Fruit fly (Drosophila melanogaster): ENCODE results near the gene tsg.
A peak's percentile ranks its signal among the peaks of the same experiment; 100 is the strongest.

tsg gene

DNA sequence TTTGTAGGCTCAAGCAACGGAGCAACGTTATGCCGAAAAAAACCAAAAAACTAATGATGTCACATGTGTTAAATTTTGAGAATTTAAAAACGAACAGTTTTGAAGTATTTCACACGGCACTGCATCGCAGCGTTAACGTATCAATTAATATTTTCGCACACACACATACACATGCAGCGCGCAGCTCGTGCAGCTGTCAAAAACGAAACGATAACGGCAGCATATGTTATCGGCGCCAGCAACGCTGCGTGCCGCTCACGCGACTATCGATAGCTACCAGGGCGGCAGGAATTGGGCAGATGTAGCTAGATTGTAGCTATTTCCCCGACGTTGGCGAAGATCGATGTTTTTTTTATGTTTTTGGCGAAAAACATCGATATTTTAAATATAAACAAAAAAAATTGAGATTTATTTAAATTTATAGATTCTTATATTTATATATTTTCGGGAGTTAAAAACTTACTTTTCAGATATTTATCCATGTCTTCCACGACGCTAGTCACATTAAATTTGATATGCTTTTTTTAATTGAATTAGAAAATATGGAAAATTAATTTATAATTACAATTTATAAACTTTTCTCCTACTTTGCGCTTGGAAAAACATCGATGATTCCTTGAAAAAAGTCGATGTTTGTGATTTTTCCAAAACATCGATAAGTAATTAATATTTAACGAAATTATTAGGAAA lies 40.2 kb upstream of the tsg start, which contains the start of gene Usp7:
Usp7 (minus strand) TSS at position 208 of the 690 bp plus-strand sequence.
- no peak for TF ChIP-seq CG34406 (GFP tag; optimal IDR thresholded peaks at IDR 0.05)
- 0 out of 2 replicates have a peak, but pooled peaks have one; percentile 33 for TF ChIP-seq CG15336 (GFP tag; IDR thresholded peaks at IDR 0.05)
- peak; percentile 25 for TF ChIP-seq CG3032 (tag; optimal IDR thresholded peaks at IDR 0.05)
- peak; percentile 97 for TF ChIP-seq achi (GFP tag; optimal IDR thresholded peaks at IDR 0.05)
- TF ChIP-seq fd85E (GFP tag; optimal IDR thresholded peaks at IDR 0.05): no peak
- peak in 1 of 2 experiments; percentile 47 for TF ChIP-seq ss (GFP tag; optimal IDR thresholded peaks at IDR 0.05)
- TF ChIP-seq eg (GFP tag; IDR thresholded peaks at IDR 0.05): 0 out of 3 replicates have a peak, but pooled peaks have one; percentile 36
- TF ChIP-seq CG6854 (GFP tag; optimal IDR thresholded peaks at IDR 0.05): no peak
- TF ChIP-seq Eip78C (GFP tag): peak; percentile 67
- TF ChIP-seq CG11902 (GFP tag; optimal IDR thresholded peaks at IDR 0.05): no peak
- no peak for TF ChIP-seq pdm3 (GFP tag; optimal IDR thresholded peaks at IDR 0.05)

DNA sequence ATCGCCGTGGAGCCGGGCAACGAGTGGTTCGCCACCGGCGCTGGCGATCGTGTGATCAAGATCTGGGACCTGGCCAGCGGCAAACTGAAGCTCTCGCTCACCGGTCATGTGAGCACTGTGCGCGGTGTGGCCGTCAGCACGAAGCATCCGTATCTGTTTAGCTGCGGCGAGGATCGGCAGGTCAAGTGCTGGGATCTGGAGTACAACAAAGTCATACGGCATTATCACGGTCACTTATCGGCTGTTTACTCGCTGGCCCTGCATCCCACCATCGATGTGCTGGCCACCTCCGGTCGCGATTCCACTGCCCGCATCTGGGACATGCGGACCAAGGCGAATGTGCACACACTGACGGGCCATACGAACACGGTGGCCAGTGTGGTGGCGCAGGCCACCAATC lies 33.0 kb upstream of the tsg start:
- TF ChIP-seq svp (GFP tag) (peak; percentile 90), CG31627 (GFP tag; optimal IDR thresholded peaks at IDR 0.05) (no peak)

dm6 chrX:12020857-12021256 lies 32.1 kb upstream of the tsg start, which contains the start of gene Tango4:
TSS of gene Tango4 (plus strand) at chrX:12021068.
- TF ChIP-seq svp (GFP tag) (peak; percentile 29), fd85E (GFP tag; optimal IDR thresholded peaks at IDR 0.05) (no peak)

dm6 chrX:12018440-12019101 lies 29.8 kb upstream of the tsg start, which contains the start of gene Lsm12a:
TSS of gene Lsm12a (plus strand) at chrX:12018640.
- TF ChIP-seq CG6163 (GFP tag; IDR thresholded peaks at IDR 0.05) (0 out of 3 replicates have a peak, but pooled peaks have one; percentile 12), svp (GFP tag) (peak; percentile 47), Blimp-1 (GFP tag; optimal IDR thresholded peaks at IDR 0.05) (peak; percentile 88), CG11294 (GFP tag; IDR thresholded peaks at IDR 0.05) (no peak)

DNA sequence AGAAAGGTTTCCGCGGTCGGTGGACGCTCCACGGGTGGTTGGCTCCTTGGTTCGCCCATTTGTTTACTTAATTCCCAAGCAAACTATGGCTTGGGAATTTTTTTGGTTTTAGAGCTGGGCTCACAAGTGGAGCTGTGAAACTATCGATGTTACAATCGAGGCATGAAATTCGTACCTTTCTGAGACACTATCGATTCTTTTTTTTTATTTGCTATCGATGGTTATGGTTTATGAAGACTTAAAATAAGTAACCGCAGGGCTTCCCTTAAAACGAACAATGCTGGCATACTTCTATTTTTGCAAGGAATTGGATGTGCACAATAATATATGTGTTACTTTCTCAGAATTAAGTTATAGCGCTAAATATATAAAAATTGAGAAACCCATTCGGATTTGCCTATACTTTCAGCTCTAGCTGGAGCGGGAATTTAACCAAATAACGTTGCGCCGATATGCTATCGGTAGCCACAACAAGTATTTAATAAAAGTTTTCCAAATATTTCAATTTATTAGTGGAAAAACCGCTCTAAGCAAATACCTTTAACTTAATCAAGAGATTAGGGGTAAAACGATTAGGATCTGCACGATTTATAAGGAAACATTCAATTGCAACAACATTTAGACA lies 29.2 kb upstream of the tsg start, which contains the start of gene Chrac-16:
Chrac-16 (minus strand) TSS at position 147 of the 625 bp plus-strand sequence.
- peak; percentile 2 for TF ChIP-seq fkh (GFP tag; optimal IDR thresholded peaks at IDR 0.05)
- no peak for TF ChIP-seq CG4318 (GFP tag; optimal IDR thresholded peaks at IDR 0.05)
- TF ChIP-seq OdsH (GFP tag; optimal IDR thresholded peaks at IDR 0.05): no peak
- no peak for TF ChIP-seq Met (GFP tag; optimal IDR thresholded peaks at IDR 0.05)
- no peak for TF ChIP-seq eg (GFP tag; IDR thresholded peaks at IDR 0.05)
- no peak for TF ChIP-seq CG32006 (GFP tag; optimal IDR thresholded peaks at IDR 0.05)
- TF ChIP-seq CG7368 (GFP tag; optimal IDR thresholded peaks at IDR 0.05): no peak
- TF ChIP-seq Ets96B (tag; optimal IDR thresholded peaks at IDR 0.05): no peak
- TF ChIP-seq svp (GFP tag): peak; percentile 56

DNA sequence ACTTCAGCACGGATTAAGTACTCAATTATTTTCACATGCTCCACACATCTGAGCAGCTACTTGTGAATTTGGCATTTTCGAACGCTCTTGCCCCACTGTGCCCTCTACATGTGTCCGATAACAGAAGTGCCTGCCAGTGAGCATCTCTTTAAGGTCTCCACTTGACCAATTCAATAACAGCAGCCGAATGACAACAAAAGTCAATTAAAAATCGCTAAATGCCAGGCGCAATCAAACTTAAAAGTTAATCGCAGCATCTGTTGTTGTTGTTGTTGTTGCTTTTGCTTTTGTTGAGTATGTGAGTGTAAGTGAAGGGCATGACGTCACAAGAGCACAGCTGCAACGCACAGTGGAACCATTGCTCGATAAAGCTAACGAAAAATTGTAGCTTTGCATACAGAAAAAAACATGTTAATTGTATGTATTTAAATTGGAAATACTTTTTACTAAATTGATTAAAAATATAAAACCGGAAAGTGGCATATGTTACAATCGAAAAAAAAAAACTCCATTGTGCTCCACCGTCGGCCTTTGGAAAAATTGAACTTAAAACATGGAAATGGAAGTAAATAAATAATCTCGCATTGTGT lies 26.1 kb upstream of the tsg start:
- TF ChIP-seq CG6163 (GFP tag; IDR thresholded peaks at IDR 0.05): peak; percentile 78
- TF ChIP-seq Eip78C (GFP tag): peak; percentile 89
- TF ChIP-seq CG32006 (GFP tag; optimal IDR thresholded peaks at IDR 0.05): peak; percentile 56
- peak; percentile 37 for TF ChIP-seq spab (GFP tag; optimal IDR thresholded peaks at IDR 0.05)
- peak; percentile 46 for TF ChIP-seq acj6 (GFP tag; optimal IDR thresholded peaks at IDR 0.05)
- TF ChIP-seq esn (GFP tag; optimal IDR thresholded peaks at IDR 0.05): peak; percentile 80
- no peak for TF ChIP-seq Eip93F (GFP tag; optimal IDR thresholded peaks at IDR 0.05)
- peak; percentile 6 to 51 for TF ChIP-seq salr (GFP tag; optimal IDR thresholded peaks at IDR 0.05)
- TF ChIP-seq CG6792 (GFP tag; optimal IDR thresholded peaks at IDR 0.05): peak; percentile 64
- TF ChIP-seq CG6276 (GFP tag; optimal IDR thresholded peaks at IDR 0.05): no peak
- no peak for TF ChIP-seq CG16779 (tag; optimal IDR thresholded peaks at IDR 0.05)
- TF ChIP-seq ss (GFP tag; optimal IDR thresholded peaks at IDR 0.05): peak in 1 of 2 experiments; percentile 73
- peak; percentile 45 for TF ChIP-seq Ets21C (GFP tag; optimal IDR thresholded peaks at IDR 0.05)
- no peak for TF ChIP-seq fd85E (GFP tag; optimal IDR thresholded peaks at IDR 0.05)
- TF ChIP-seq net (GFP tag; optimal IDR thresholded peaks at IDR 0.05): peak; percentile 67
- peak; percentile 33; the same call in 1 of the 2 replicates for TF ChIP-seq CG15336 (GFP tag; IDR thresholded peaks at IDR 0.05)
- TF ChIP-seq CG10631 (GFP tag; optimal IDR thresholded peaks at IDR 0.05): peak; percentile 56
- TF ChIP-seq dsx (GFP tag; optimal IDR thresholded peaks at IDR 0.05; ENCODE audit: poor library complexity, severe bottlenecking): peak; percentile 33
- TF ChIP-seq pdm3 (GFP tag; optimal IDR thresholded peaks at IDR 0.05): peak; percentile 72
- peak; percentile 56 for TF ChIP-seq CG31627 (GFP tag; optimal IDR thresholded peaks at IDR 0.05)
- TF ChIP-seq fkh (GFP tag; optimal IDR thresholded peaks at IDR 0.05): no peak
- peak; percentile 50 for TF ChIP-seq Ets96B (tag; optimal IDR thresholded peaks at IDR 0.05)
- peak; percentile 37 for TF ChIP-seq CG11294 (GFP tag; IDR thresholded peaks at IDR 0.05)

Data from whole organism, prepupa.